Fruit fly (Drosophila melanogaster) whole organism, pupa: ENCODE data around the gene Gos28.

Experiments
- CG12605 ChIP-seq: fragments of 200-800 bp; sonication (Bioruptor generic); IDR thresholded peaks from 2 replicates; pipeline ENCODE4 v1.3.6; 2022; ENCODE audit warnings: missing biosample characterization, missing genetic modification characterization
- CG8159 ChIP-seq: fragments of 200-800 bp; sonication (Bioruptor generic); optimal IDR thresholded peaks from 3 replicates; lab custom pipeline; 2018; ENCODE audit warnings: missing biosample characterization, mild to moderate bottlenecking, missing genetic modification characterization, moderate library complexity
- Snoo ChIP-seq: fragments of 200-800 bp; sonication (Bioruptor generic); optimal IDR thresholded peaks from 3 replicates; lab custom pipeline; 2017; ENCODE audit warnings: missing biosample characterization, mild to moderate bottlenecking, missing genetic modification characterization, inconsistent platforms

- TF ChIP-seq Snoo (tag; lab: Kevin White, UChicago) (no peak), CG12605 (GFP tag; lab: Robert Waterston, UW) (no peak), CG8159 (no peak)
Measured at dm6 chr3R:18707492-18707891, 44.0 kb downstream of the Gos28 start.
